Fruit fly (Drosophila melanogaster): ENCODE results near the gene CG5664.

- TF ChIP-seq CG8478 (optimal IDR thresholded peaks at IDR 0.05): no peak
- TF ChIP-seq CTCF (optimal IDR thresholded peaks at IDR 0.05): no peak
Observed at dm6 chr3L:21445704-21446103, 4.5 kb upstream of the CG5664 start, which contains the start of gene Syx7.
